Fruit fly (Drosophila melanogaster) Kc167 (cell line): Measurements from ENCODE around the gene Pi3K92E.

ENCODE experiments used
- Myc ChIP-seq: fragments of >200 bp; optimal IDR thresholded peaks from 2 replicates; lab custom pipeline; 2017; ENCODE audit warnings: missing external identifiers
- Sin3A ChIP-seq: fragments of >200 bp; optimal IDR thresholded peaks from 2 replicates; lab custom pipeline; 2018; ENCODE audit warnings: missing external identifiers
- h ChIP-seq: fragments of >200 bp; optimal IDR thresholded peaks from 3 replicates; lab custom pipeline; 2018; ENCODE audit warnings: missing external identifiers
- insv ChIP-seq: fragments of >200 bp; optimal IDR thresholded peaks from 3 replicates; lab custom pipeline; 2018; ENCODE audit warnings: missing external identifiers
- psq ChIP-seq: fragments of >200 bp; optimal IDR thresholded peaks from 2 replicates; lab custom pipeline; 2017; ENCODE audit warnings: missing external identifiers
- ttk ChIP-seq: sonication (Bioruptor generic); optimal IDR thresholded peaks from 2 replicates; lab custom pipeline; 2017; ENCODE audit warnings: missing external identifiers

DNA sequence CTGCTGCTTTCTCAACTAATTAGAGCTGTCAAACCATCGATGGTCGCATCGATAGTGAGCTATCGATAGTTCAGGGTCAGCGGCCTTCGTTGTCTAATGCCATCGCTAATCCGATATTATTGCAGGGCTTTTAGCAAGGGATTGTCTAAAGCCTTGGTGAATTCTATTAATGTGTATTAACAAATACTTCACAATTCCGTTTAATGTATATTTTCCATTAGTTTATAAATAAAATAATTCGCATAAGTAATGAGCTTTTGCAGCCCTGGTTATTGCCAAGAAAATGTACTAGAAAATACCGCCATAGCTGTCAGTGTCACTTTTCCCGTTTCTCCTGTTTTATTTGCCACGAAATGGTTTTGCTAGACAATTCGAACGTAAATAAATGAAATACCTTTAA, 54.7 kb downstream of the Pi3K92E start, which contains the start of the genes EloB and Srp14:
- TF ChIP-seq h (lab: Kevin White, UChicago) (no peak), ttk (lab: Kevin White, UChicago) (no peak), insv (lab: Kevin White, UChicago) (no peak), Myc (lab: Kevin White, UChicago) (no peak), psq (no peak), Sin3A (no peak)
